Worm (Caenorhabditis elegans) whole organism, young adult: ENCODE data around the gene C14A4.13.

Source experiments
- Y56A3A.18 ChIP-seq: fragments of 200-800 bp; sonication (Bioruptor generic); IDR thresholded peaks from 2 replicates; pipeline ENCODE4 v1.3.6; 2022; ENCODE audit warnings: missing genetic modification reagents, missing genetic modification characterization, missing compliant biosample characterization
- ama-1 ChIP-seq, 3 experiments: fragments of 150-350 bp in 1 of 3; sonication (generic microtip) in 2 of 3; optimal IDR thresholded peaks; 2 replicates each; lab custom pipeline; 2014 to 2018; ENCODE audit warnings: missing biosample characterization in 2 of 3, missing genetic modification characterization in 2 of 3, missing genetic modification reagents in 2 of 3
- lin-35 ChIP-seq, 3 experiments: fragments of 150-350 bp in 2 of 3; sonication (generic microtip) in 1 of 3; optimal IDR thresholded peaks; 2 replicates each; lab custom pipeline; 2014 to 2018; ENCODE audit warnings: missing biosample characterization in 3 of 3, missing genetic modification characterization in 3 of 3, missing genetic modification reagents in 3 of 3

ce11 chrII:10662698-10663097, 44.4 kb downstream of the C14A4.13 start, which contains the start of gene D2089.8:
- no peak for TF ChIP-seq lin-35 (GFP tag; optimal IDR thresholded peaks at IDR 0.05; lab: Kevin White, UChicago)
- no peak for TF ChIP-seq Y56A3A.18 (GFP tag; lab: Robert Waterston, UW)
- TF ChIP-seq ama-1 (optimal IDR thresholded peaks at IDR 0.05; lab: Kevin White, UChicago) = no peak
- no peak for TF ChIP-seq ama-1 (GFP tag; optimal IDR thresholded peaks at IDR 0.05; lab: Kevin White, UChicago)
